Worm (Caenorhabditis elegans) whole organism, L1 larva: ENCODE data around the gene scp-1.
A peak's percentile ranks its signal among the peaks of the same experiment; 100 is the strongest.

Experiments used
- C16A3.4 ChIP-seq: fragments of 150-350 bp; optimal IDR thresholded peaks from 2 replicates; lab custom pipeline; 2014; ENCODE audit warnings: missing biosample characterization, missing genetic modification characterization
- F16B12.6 ChIP-seq: fragments of 150-350 bp; optimal IDR thresholded peaks from 2 replicates; lab custom pipeline; 2014; ENCODE audit warnings: missing biosample characterization, missing genetic modification characterization
- Y116A8C.19 ChIP-seq: sonication (generic microtip); optimal IDR thresholded peaks from 2 replicates; lab custom pipeline; 2016; ENCODE audit warnings: missing compliant biosample characterization, missing genetic modification characterization, borderline replicate concordance
- aha-1 ChIP-seq: fragments of 150-350 bp; optimal IDR thresholded peaks from 2 replicates; lab custom pipeline; 2014; ENCODE audit warnings: missing biosample characterization, missing genetic modification characterization
- alr-1 ChIP-seq: fragments of 200-800 bp; sonication (Bioruptor generic); optimal IDR thresholded peaks from 2 replicates; lab custom pipeline; 2018; ENCODE audit warnings: borderline replicate concordance, mild to moderate bottlenecking, missing genetic modification characterization, missing compliant biosample characterization
- aly-2 ChIP-seq: fragments of 150-350 bp; optimal IDR thresholded peaks from 2 replicates; lab custom pipeline; 2014; ENCODE audit warnings: missing biosample characterization, missing genetic modification characterization
- ama-1 ChIP-seq: fragments of 150-350 bp; optimal IDR thresholded peaks from 2 replicates; lab custom pipeline; 2014
- blmp-1 ChIP-seq: fragments of 150-350 bp; optimal IDR thresholded peaks from 2 replicates; lab custom pipeline; 2014; ENCODE audit warnings: missing biosample characterization, missing genetic modification characterization
- ceh-63 ChIP-seq: fragments of 200-800 bp; sonication (Bioruptor generic); optimal IDR thresholded peaks from 2 replicates; lab custom pipeline; 2018; ENCODE audit warnings: mild to moderate bottlenecking, missing genetic modification characterization, missing compliant biosample characterization
- ceh-82 ChIP-seq, 3 experiments: fragments of 150-350 bp in 1 of 3; sonication (generic microtip) in 2 of 3; optimal IDR thresholded peaks; 2 replicates each; lab custom pipeline; 2014 to 2017; ENCODE audit warnings: missing biosample characterization in 3 of 3, missing genetic modification characterization in 3 of 3
- ceh-88 ChIP-seq: fragments of 200-800 bp; sonication (Bioruptor generic); IDR thresholded peaks from 2 replicates; pipeline ENCODE4 v1.3.6; 2022; ENCODE audit warnings: missing genetic modification characterization, missing compliant biosample characterization
- ces-1 ChIP-seq: fragments of 150-350 bp; optimal IDR thresholded peaks from 2 replicates; lab custom pipeline; 2014; ENCODE audit warnings: missing biosample characterization, missing genetic modification reagents, missing genetic modification characterization
- dpl-1 ChIP-seq, 3 experiments: fragments of 150-350 bp in 2 of 3; sonication (generic microtip) in 1 of 3; optimal IDR thresholded peaks; 2 replicates each; lab custom pipeline; 2014 to 2017; ENCODE audit warnings: missing biosample characterization in 3 of 3, missing genetic modification characterization in 3 of 3, missing genetic modification reagents in 3 of 3
- efl-1 ChIP-seq, 4 experiments: fragments of 150-350 bp; optimal IDR thresholded peaks in 3 of 4; peaks in 1 of 4; 1 replicate in 1 of 4; 2 replicates in 3 of 4; lab custom pipeline; 2014; ENCODE audit warnings: missing biosample characterization in 2 of 4, missing genetic modification characterization in 2 of 4, missing genetic modification reagents in 2 of 4
- egl-13 ChIP-seq: sonication (generic microtip); optimal IDR thresholded peaks from 2 replicates; lab custom pipeline; 2016; ENCODE audit warnings: missing genotype, missing genetic modification reagents, missing genetic modification characterization, missing compliant biosample characterization
- elt-2 ChIP-seq: sonication (generic microtip); optimal IDR thresholded peaks from 2 replicates; lab custom pipeline; 2016; ENCODE audit warnings: missing genetic modification characterization, mild to moderate bottlenecking, inconsistent platforms, missing compliant biosample characterization, missing genetic modification reagents
- elt-3 ChIP-seq, 6 experiments: fragments of 150-350 bp in 1 of 6; sonication (generic microtip); optimal IDR thresholded peaks; 2 replicates each; lab custom pipeline; 2017 to 2018; ENCODE audit warnings: missing biosample characterization in 6 of 6, missing genetic modification characterization in 6 of 6, inconsistent platforms in 1 of 6
- ets-5 ChIP-seq: fragments of 200-800 bp; sonication (Bioruptor generic); IDR thresholded peaks from 2 replicates; pipeline ENCODE4 v1.3.6; 2022; ENCODE audit warnings: missing genetic modification characterization, missing compliant biosample characterization
- fkh-10 ChIP-seq: sonication (generic microtip); optimal IDR thresholded peaks from 2 replicates; lab custom pipeline; 2017; ENCODE audit warnings: missing biosample characterization, missing genetic modification reagents, missing genetic modification characterization
- fos-1 ChIP-seq: fragments of 150-350 bp; optimal IDR thresholded peaks from 2 replicates; lab custom pipeline; 2014; ENCODE audit warnings: missing biosample characterization, missing genetic modification characterization
- grh-1 ChIP-seq: fragments of 200-800 bp; sonication (Bioruptor generic); IDR thresholded peaks from 2 replicates; pipeline ENCODE4 v1.3.6; 2022; ENCODE audit warnings: missing genetic modification reagents, missing genetic modification characterization, missing compliant biosample characterization
- hlh-17 ChIP-seq: fragments of 200-800 bp; sonication (Bioruptor generic); optimal IDR thresholded peaks from 2 replicates; lab custom pipeline; 2018; ENCODE audit warnings: missing genetic modification characterization, mild to moderate bottlenecking, missing compliant biosample characterization, moderate library complexity, borderline replicate concordance
- hlh-4 ChIP-seq: sonication (generic microtip); optimal IDR thresholded peaks from 2 replicates; lab custom pipeline; 2016; ENCODE audit warnings: mild to moderate bottlenecking, missing genetic modification characterization, missing compliant biosample characterization
- irx-1 ChIP-seq: sonication (generic microtip); optimal IDR thresholded peaks from 2 replicates; lab custom pipeline; 2016; ENCODE audit warnings: missing genetic modification characterization, missing compliant biosample characterization
- lin-13 ChIP-seq: fragments of 150-350 bp; optimal IDR thresholded peaks from 2 replicates; lab custom pipeline; 2014; ENCODE audit warnings: missing biosample characterization, missing genetic modification reagents, missing genetic modification characterization
- lin-14 ChIP-seq: fragments of 200-800 bp; sonication (Bioruptor generic); optimal IDR thresholded peaks from 2 replicates; lab custom pipeline; 2018; ENCODE audit warnings: mild to moderate bottlenecking, missing genetic modification characterization, moderate library complexity, missing compliant biosample characterization
- lin-15B ChIP-seq: fragments of 150-350 bp; sonication (generic microtip); optimal IDR thresholded peaks from 3 replicates; lab custom pipeline; 2014; ENCODE audit warnings: missing biosample characterization, missing genetic modification characterization
- lin-35 ChIP-seq, 2 experiments: fragments of 150-350 bp; optimal IDR thresholded peaks; 2 replicates each; lab custom pipeline; 2014; ENCODE audit warnings: missing biosample characterization in 2 of 2, missing genetic modification characterization in 2 of 2, missing genetic modification reagents in 2 of 2
- lin-39 ChIP-seq: fragments of 150-350 bp; optimal IDR thresholded peaks from 2 replicates; lab custom pipeline; 2014; ENCODE audit warnings: missing biosample characterization, missing genetic modification reagents, missing genetic modification characterization
- lir-3 ChIP-seq: sonication (generic microtip); optimal IDR thresholded peaks from 2 replicates; lab custom pipeline; 2016; ENCODE audit warnings: mild to moderate bottlenecking, missing genetic modification characterization, moderate library complexity, missing compliant biosample characterization; ENCODE audit not compliant: poor library complexity
- lsy-2 ChIP-seq, 2 experiments: fragments of 150-350 bp; optimal IDR thresholded peaks; 2 replicates each; lab custom pipeline; 2014; ENCODE audit warnings: missing biosample characterization in 2 of 2, missing genetic modification characterization in 2 of 2
- mdl-1 ChIP-seq, 2 experiments: fragments of 150-350 bp; optimal IDR thresholded peaks; 2 replicates each; lab custom pipeline; 2014 to 2017; ENCODE audit warnings: missing biosample characterization in 2 of 2, missing genetic modification characterization in 2 of 2, inconsistent platforms in 1 of 2
- mef-2 ChIP-seq: fragments of 150-350 bp; optimal IDR thresholded peaks from 2 replicates; lab custom pipeline; 2014; ENCODE audit warnings: missing biosample characterization, missing genetic modification characterization
- nhr-12 ChIP-seq: sonication (generic microtip); optimal IDR thresholded peaks from 2 replicates; lab custom pipeline; 2017; ENCODE audit warnings: missing biosample characterization, missing genetic modification characterization
- nhr-20 ChIP-seq: sonication (generic microtip); optimal IDR thresholded peaks from 2 replicates; lab custom pipeline; 2016; ENCODE audit warnings: mild to moderate bottlenecking, missing genetic modification characterization, missing compliant biosample characterization
- nhr-47 ChIP-seq: sonication (generic microtip); optimal IDR thresholded peaks from 2 replicates; lab custom pipeline; 2016; ENCODE audit warnings: mild to moderate bottlenecking, missing genetic modification characterization, moderate library complexity, missing compliant biosample characterization
- nhr-71 ChIP-seq: sonication (generic microtip); optimal IDR thresholded peaks from 2 replicates; lab custom pipeline; 2016; ENCODE audit warnings: mild to moderate bottlenecking, missing genetic modification characterization, moderate library complexity, missing compliant biosample characterization
- nhr-77 ChIP-seq: fragments of 150-350 bp; optimal IDR thresholded peaks from 2 replicates; lab custom pipeline; 2014; ENCODE audit warnings: missing biosample characterization, missing genetic modification characterization
- nhr-85 ChIP-seq: sonication (generic microtip); peaks from one replicate; lab custom pipeline; 2016; ENCODE audit warnings: missing genetic modification characterization, inconsistent platforms, missing compliant biosample characterization
- rnt-1 ChIP-seq: sonication (generic microtip); optimal IDR thresholded peaks from 2 replicates; lab custom pipeline; 2016; ENCODE audit warnings: mild to moderate bottlenecking, missing genetic modification characterization, moderate library complexity, missing compliant biosample characterization
- skn-1 ChIP-seq: fragments of 150-350 bp; optimal IDR thresholded peaks from 2 replicates; lab custom pipeline; 2014; ENCODE audit warnings: missing biosample characterization, missing genetic modification characterization
- snpc-4 ChIP-seq: fragments of 150-350 bp; optimal IDR thresholded peaks from 2 replicates; lab custom pipeline; 2014; ENCODE audit warnings: missing biosample characterization, missing genetic modification characterization
- snu-23 ChIP-seq: sonication (generic microtip); optimal IDR thresholded peaks from 2 replicates; lab custom pipeline; 2016; ENCODE audit warnings: missing genetic modification characterization, missing compliant biosample characterization
- sox-4 ChIP-seq: sonication (generic microtip); optimal IDR thresholded peaks from 2 replicates; lab custom pipeline; 2016; ENCODE audit warnings: missing genetic modification characterization, missing compliant biosample characterization
- sptf-1 ChIP-seq: fragments of 150-350 bp; optimal IDR thresholded peaks from 2 replicates; lab custom pipeline; 2014; ENCODE audit warnings: missing biosample characterization, missing genetic modification characterization
- sup-37 ChIP-seq: fragments of 200-800 bp; sonication (Bioruptor generic); optimal IDR thresholded peaks from 2 replicates; lab custom pipeline; 2018; ENCODE audit warnings: mild to moderate bottlenecking, missing genetic modification characterization, missing compliant biosample characterization
- tbx-2 ChIP-seq: sonication (generic microtip); optimal IDR thresholded peaks from 2 replicates; lab custom pipeline; 2016; ENCODE audit warnings: missing genetic modification characterization, missing compliant biosample characterization
- tlp-1 ChIP-seq: fragments of 150-350 bp; optimal IDR thresholded peaks from 2 replicates; lab custom pipeline; 2014; ENCODE audit warnings: missing biosample characterization, missing genetic modification characterization
- unc-130 ChIP-seq: fragments of 150-350 bp; optimal IDR thresholded peaks from 2 replicates; lab custom pipeline; 2017; ENCODE audit warnings: missing biosample characterization, missing genetic modification characterization, inconsistent platforms
- unc-86 ChIP-seq: sonication (generic microtip); optimal IDR thresholded peaks from 2 replicates; lab custom pipeline; 2016; ENCODE audit warnings: missing genetic modification characterization, missing compliant biosample characterization
- unc-98 ChIP-seq: fragments of 200-800 bp; sonication (Bioruptor generic); IDR thresholded peaks from 2 replicates; pipeline ENCODE4 v1.3.6; 2022; ENCODE audit warnings: missing genetic modification characterization, missing compliant biosample characterization
- vab-15 ChIP-seq: sonication (generic microtip); optimal IDR thresholded peaks from 2 replicates; lab custom pipeline; 2017; ENCODE audit warnings: missing genotype, mild to moderate bottlenecking, missing genetic modification characterization, missing compliant biosample characterization
- xbp-1 ChIP-seq: sonication (generic microtip); optimal IDR thresholded peaks from 2 replicates; lab custom pipeline; 2016; ENCODE audit warnings: missing genetic modification characterization, missing compliant biosample characterization
- ztf-4 ChIP-seq: fragments of 150-350 bp; optimal IDR thresholded peaks from 2 replicates; lab custom pipeline; 2014; ENCODE audit warnings: missing biosample characterization, missing genetic modification characterization

The scp-1 gene

DNA sequence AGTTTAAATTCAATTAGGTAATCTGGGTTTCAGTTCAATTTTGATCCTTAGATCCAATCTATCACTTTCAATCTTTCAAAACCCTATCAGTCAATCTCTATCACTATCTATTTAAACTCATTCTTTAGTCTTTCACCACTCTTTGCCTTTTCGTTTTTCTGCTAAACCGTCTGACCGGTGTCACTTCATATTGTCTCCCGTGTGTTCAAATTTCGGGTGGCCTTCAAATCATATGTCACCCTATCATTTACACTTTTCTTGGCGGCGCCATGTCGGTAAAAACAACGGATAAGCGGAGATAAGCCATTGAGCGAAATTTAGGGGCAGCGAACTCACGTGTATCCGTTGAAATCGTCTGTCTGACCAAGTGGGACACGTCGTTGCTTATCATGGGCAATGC is 10.1 kb downstream of the scp-1 start (continued):
- TF ChIP-seq unc-130 = peak; percentile 18
- no peak for TF ChIP-seq rnt-1 (tag; lab: Kevin White, UChicago)
- TF ChIP-seq mef-2 (tag; lab: Kevin White, UChicago) = no peak
- peak in 1 of 3 experiments; percentile 10 for TF ChIP-seq dpl-1 (GFP tag; optimal IDR thresholded peaks at IDR 0.05; lab: Kevin White, UChicago)
- TF ChIP-seq fkh-10 (GFP tag; lab: Kevin White, UChicago) = no peak
- peak; percentile 70 for TF ChIP-seq nhr-71 (tag; lab: Kevin White, UChicago)
- no peak for TF ChIP-seq ceh-88 (GFP tag; lab: Robert Waterston, UW)
- TF ChIP-seq ceh-63 (GFP tag; lab: Kevin White, UChicago) = no peak
- TF ChIP-seq C16A3.4 = no peak
- TF ChIP-seq nhr-20 = peak; percentile 80
- peak; percentile 94 for TF ChIP-seq nhr-85
- no peak for TF ChIP-seq fos-1 (tag; lab: Kevin White, UChicago)
- no peak for TF ChIP-seq ama-1
- peak in 1 of 2 experiments; percentile 70 for TF ChIP-seq mdl-1 (tag; optimal IDR thresholded peaks at IDR 0.05; lab: Kevin White, UChicago)
- TF ChIP-seq ces-1 = no peak
- no peak for TF ChIP-seq Y116A8C.19 (tag; lab: Kevin White, UChicago)
- no peak for TF ChIP-seq unc-98
- peak; percentile 84 for TF ChIP-seq lin-14 (GFP tag; lab: Kevin White, UChicago)
- TF ChIP-seq sup-37 (GFP tag; lab: Kevin White, UChicago) = no peak
- TF ChIP-seq aha-1 (tag; lab: Kevin White, UChicago) = no peak
- TF ChIP-seq egl-13 (tag; lab: Kevin White, UChicago) = no peak
- TF ChIP-seq nhr-47 (tag; lab: Kevin White, UChicago) = peak; percentile 36
- TF ChIP-seq lin-35 (GFP tag; optimal IDR thresholded peaks at IDR 0.05; lab: Kevin White, UChicago) = peak in 1 of 2 experiments; percentile 21
- peak; percentile 73 to 96 (median 89) for TF ChIP-seq elt-3 (tag; optimal IDR thresholded peaks at IDR 0.05; lab: Kevin White, UChicago)
- peak; percentile 59 for TF ChIP-seq tbx-2 (tag; lab: Kevin White, UChicago)
- no peak for TF ChIP-seq irx-1 (tag; lab: Kevin White, UChicago)
- no peak for TF ChIP-seq sox-4
- TF ChIP-seq snpc-4 (tag; lab: Kevin White, UChicago) = no peak
- TF ChIP-seq snu-23 = peak; percentile 48
- TF ChIP-seq aly-2 (tag; lab: Kevin White, UChicago) = no peak
- TF ChIP-seq tlp-1 = no peak
- TF ChIP-seq hlh-4 (tag; lab: Kevin White, UChicago) = no peak
- TF ChIP-seq lin-39 (tag; lab: Kevin White, UChicago) = no peak
- no peak for TF ChIP-seq alr-1 (tag; lab: Kevin White, UChicago)
- no peak for TF ChIP-seq ceh-82 (tag; optimal IDR thresholded peaks at IDR 0.05; lab: Kevin White, UChicago)
- TF ChIP-seq lin-15B (tag; lab: Kevin White, UChicago) = no peak
- TF ChIP-seq nhr-77 = no peak
- no peak for TF ChIP-seq xbp-1 (tag; lab: Kevin White, UChicago)
- no peak for TF ChIP-seq vab-15 (tag; lab: Kevin White, UChicago)
- TF ChIP-seq nhr-12 (tag; lab: Kevin White, UChicago) = no peak
- TF ChIP-seq grh-1 = peak; percentile 38; the same call in 1 of the 2 replicates
- no peak for TF ChIP-seq lir-3 (tag; lab: Kevin White, UChicago)
- no peak for TF ChIP-seq efl-1 (optimal IDR thresholded peaks at IDR 0.05; lab: Kevin White, UChicago)
- TF ChIP-seq efl-1 (GFP tag; optimal IDR thresholded peaks at IDR 0.05 in 1 of 2; lab: Kevin White, UChicago) = no peak
- TF ChIP-seq lin-13 = no peak
- TF ChIP-seq ets-5 (GFP tag; lab: Robert Waterston, UW) = no peak
- TF ChIP-seq blmp-1 = peak; percentile 96
- no peak for TF ChIP-seq ztf-4 (tag; lab: Kevin White, UChicago)
- TF ChIP-seq skn-1 (tag; lab: Kevin White, UChicago) = no peak
- TF ChIP-seq sptf-1 (tag; lab: Kevin White, UChicago) = no peak
- no peak for TF ChIP-seq unc-86
- no peak for TF ChIP-seq hlh-17
- no peak for TF ChIP-seq elt-2 (tag; lab: Kevin White, UChicago)
- peak in 1 of 2 experiments; percentile 12 for TF ChIP-seq lsy-2 (tag; optimal IDR thresholded peaks at IDR 0.05; lab: Kevin White, UChicago)
- no peak for TF ChIP-seq F16B12.6 (tag; lab: Kevin White, UChicago)
